Worm (Caenorhabditis elegans) whole organism, L1 larva: ENCODE results near the gene clec-32.

Experiments used
- C04F5.9 ChIP-seq: sonication (generic microtip); optimal IDR thresholded peaks from 2 replicates; lab custom pipeline; 2016; ENCODE audit warnings: missing genetic modification characterization, missing compliant biosample characterization
- C34B4.2 ChIP-seq: sonication (generic microtip); optimal IDR thresholded peaks from 2 replicates; lab custom pipeline; 2017; ENCODE audit warnings: mild to moderate bottlenecking, missing genetic modification characterization, missing compliant biosample characterization
- alr-1 ChIP-seq: fragments of 200-800 bp; sonication (Bioruptor generic); optimal IDR thresholded peaks from 2 replicates; lab custom pipeline; 2018; ENCODE audit warnings: borderline replicate concordance, mild to moderate bottlenecking, missing genetic modification characterization, missing compliant biosample characterization
- ama-1 ChIP-seq: fragments of 150-350 bp; optimal IDR thresholded peaks from 2 replicates; lab custom pipeline; 2014
- blmp-1 ChIP-seq: fragments of 150-350 bp; optimal IDR thresholded peaks from 2 replicates; lab custom pipeline; 2014; ENCODE audit warnings: missing biosample characterization, missing genetic modification characterization
- ceh-82 ChIP-seq, 3 experiments: fragments of 150-350 bp in 1 of 3; sonication (generic microtip) in 2 of 3; optimal IDR thresholded peaks; 2 replicates each; lab custom pipeline; 2014 to 2017; ENCODE audit warnings: missing biosample characterization in 3 of 3, missing genetic modification characterization in 3 of 3
- ceh-88 ChIP-seq: fragments of 200-800 bp; sonication (Bioruptor generic); IDR thresholded peaks from 2 replicates; pipeline ENCODE4 v1.3.6; 2022; ENCODE audit warnings: missing genetic modification characterization, missing compliant biosample characterization
- ceh-90 ChIP-seq: sonication (generic microtip); optimal IDR thresholded peaks from 2 replicates; lab custom pipeline; 2016; ENCODE audit warnings: missing genetic modification characterization, missing compliant biosample characterization
- dpl-1 ChIP-seq, 3 experiments: fragments of 150-350 bp in 2 of 3; sonication (generic microtip) in 1 of 3; optimal IDR thresholded peaks; 2 replicates each; lab custom pipeline; 2014 to 2017; ENCODE audit warnings: missing biosample characterization in 3 of 3, missing genetic modification characterization in 3 of 3, missing genetic modification reagents in 3 of 3
- efl-1 ChIP-seq, 4 experiments: fragments of 150-350 bp; optimal IDR thresholded peaks in 3 of 4; peaks in 1 of 4; 1 replicate in 1 of 4; 2 replicates in 3 of 4; lab custom pipeline; 2014; ENCODE audit warnings: missing biosample characterization in 2 of 4, missing genetic modification characterization in 2 of 4, missing genetic modification reagents in 2 of 4
- egl-13 ChIP-seq: sonication (generic microtip); optimal IDR thresholded peaks from 2 replicates; lab custom pipeline; 2016; ENCODE audit warnings: missing genotype, missing genetic modification reagents, missing genetic modification characterization, missing compliant biosample characterization
- egl-27 ChIP-seq, 2 experiments: fragments of 150-350 bp in 1 of 2; sonication (generic microtip); optimal IDR thresholded peaks; 3 replicates each; lab custom pipeline; 2017 to 2018; ENCODE audit warnings: missing biosample characterization in 2 of 2, missing genetic modification characterization in 2 of 2, missing genetic modification reagents in 2 of 2
- elt-2 ChIP-seq: sonication (generic microtip); optimal IDR thresholded peaks from 2 replicates; lab custom pipeline; 2016; ENCODE audit warnings: missing genetic modification characterization, mild to moderate bottlenecking, inconsistent platforms, missing compliant biosample characterization, missing genetic modification reagents
- elt-3 ChIP-seq, 6 experiments: fragments of 150-350 bp in 1 of 6; sonication (generic microtip); optimal IDR thresholded peaks; 2 replicates each; lab custom pipeline; 2017 to 2018; ENCODE audit warnings: missing biosample characterization in 6 of 6, missing genetic modification characterization in 6 of 6, inconsistent platforms in 1 of 6
- ets-5 ChIP-seq: fragments of 200-800 bp; sonication (Bioruptor generic); IDR thresholded peaks from 2 replicates; pipeline ENCODE4 v1.3.6; 2022; ENCODE audit warnings: missing genetic modification characterization, missing compliant biosample characterization
- fkh-10 ChIP-seq: sonication (generic microtip); optimal IDR thresholded peaks from 2 replicates; lab custom pipeline; 2017; ENCODE audit warnings: missing biosample characterization, missing genetic modification reagents, missing genetic modification characterization
- fkh-8 ChIP-seq: sonication (generic microtip); optimal IDR thresholded peaks from 2 replicates; lab custom pipeline; 2016; ENCODE audit warnings: mild to moderate bottlenecking, missing genetic modification characterization, missing compliant biosample characterization
- hlh-17 ChIP-seq: fragments of 200-800 bp; sonication (Bioruptor generic); optimal IDR thresholded peaks from 2 replicates; lab custom pipeline; 2018; ENCODE audit warnings: missing genetic modification characterization, mild to moderate bottlenecking, missing compliant biosample characterization, moderate library complexity, borderline replicate concordance
- irx-1 ChIP-seq: sonication (generic microtip); optimal IDR thresholded peaks from 2 replicates; lab custom pipeline; 2016; ENCODE audit warnings: missing genetic modification characterization, missing compliant biosample characterization
- jun-1 ChIP-seq: fragments of 150-350 bp; optimal IDR thresholded peaks from 2 replicates; lab custom pipeline; 2014; ENCODE audit warnings: missing biosample characterization, missing genetic modification reagents, missing genetic modification characterization
- lin-13 ChIP-seq: fragments of 150-350 bp; optimal IDR thresholded peaks from 2 replicates; lab custom pipeline; 2014; ENCODE audit warnings: missing biosample characterization, missing genetic modification reagents, missing genetic modification characterization
- lin-35 ChIP-seq, 2 experiments: fragments of 150-350 bp; optimal IDR thresholded peaks; 2 replicates each; lab custom pipeline; 2014; ENCODE audit warnings: missing biosample characterization in 2 of 2, missing genetic modification characterization in 2 of 2, missing genetic modification reagents in 2 of 2
- lir-3 ChIP-seq: sonication (generic microtip); optimal IDR thresholded peaks from 2 replicates; lab custom pipeline; 2016; ENCODE audit warnings: mild to moderate bottlenecking, missing genetic modification characterization, moderate library complexity, missing compliant biosample characterization; ENCODE audit not compliant: poor library complexity
- mep-1 ChIP-seq: fragments of 150-350 bp; optimal IDR thresholded peaks from 2 replicates; lab custom pipeline; 2014; ENCODE audit warnings: missing biosample characterization, missing genetic modification characterization
- nhr-12 ChIP-seq: sonication (generic microtip); optimal IDR thresholded peaks from 2 replicates; lab custom pipeline; 2017; ENCODE audit warnings: missing biosample characterization, missing genetic modification characterization
- nhr-19 ChIP-seq: fragments of 200-800 bp; sonication (Bioruptor generic); conservative IDR thresholded peaks from 2 replicates; pipeline ENCODE4 v1.3.6; 2022; ENCODE audit warnings: missing genetic modification characterization, missing compliant biosample characterization
- nhr-20 ChIP-seq: sonication (generic microtip); optimal IDR thresholded peaks from 2 replicates; lab custom pipeline; 2016; ENCODE audit warnings: mild to moderate bottlenecking, missing genetic modification characterization, missing compliant biosample characterization
- nhr-47 ChIP-seq: sonication (generic microtip); optimal IDR thresholded peaks from 2 replicates; lab custom pipeline; 2016; ENCODE audit warnings: mild to moderate bottlenecking, missing genetic modification characterization, moderate library complexity, missing compliant biosample characterization
- nhr-71 ChIP-seq: sonication (generic microtip); optimal IDR thresholded peaks from 2 replicates; lab custom pipeline; 2016; ENCODE audit warnings: mild to moderate bottlenecking, missing genetic modification characterization, moderate library complexity, missing compliant biosample characterization
- nhr-76 ChIP-seq: sonication (generic microtip); optimal IDR thresholded peaks from 2 replicates; lab custom pipeline; 2017; ENCODE audit warnings: missing biosample characterization, missing genetic modification characterization
- nhr-85 ChIP-seq: sonication (generic microtip); peaks from one replicate; lab custom pipeline; 2016; ENCODE audit warnings: missing genetic modification characterization, inconsistent platforms, missing compliant biosample characterization
- nhr-90 ChIP-seq: sonication (generic microtip); optimal IDR thresholded peaks from 2 replicates; lab custom pipeline; 2016; ENCODE audit warnings: mild to moderate bottlenecking, missing genetic modification characterization, missing compliant biosample characterization; ENCODE audit not compliant: poor library complexity
- pax-3 ChIP-seq: fragments of 200-800 bp; sonication (Bioruptor generic); optimal IDR thresholded peaks from 2 replicates; lab custom pipeline; 2018; ENCODE audit warnings: mild to moderate bottlenecking, missing genetic modification characterization, moderate library complexity, missing compliant biosample characterization
- pqm-1 ChIP-seq: sonication (generic microtip); optimal IDR thresholded peaks from 3 replicates; lab custom pipeline; 2017; ENCODE audit warnings: missing biosample characterization, missing genetic modification characterization
- skn-1 ChIP-seq: fragments of 150-350 bp; optimal IDR thresholded peaks from 2 replicates; lab custom pipeline; 2014; ENCODE audit warnings: missing biosample characterization, missing genetic modification characterization
- snu-23 ChIP-seq: sonication (generic microtip); optimal IDR thresholded peaks from 2 replicates; lab custom pipeline; 2016; ENCODE audit warnings: missing genetic modification characterization, missing compliant biosample characterization
- unc-62 ChIP-seq: fragments of 150-350 bp; optimal IDR thresholded peaks from 2 replicates; lab custom pipeline; 2014; ENCODE audit warnings: missing biosample characterization, missing genetic modification reagents, missing genetic modification characterization
- ztf-11 ChIP-seq, 2 experiments: sonication (generic microtip); optimal IDR thresholded peaks; 2 replicates each; lab custom pipeline; 2016 to 2017; ENCODE audit warnings: missing genetic modification characterization in 2 of 2, missing biosample characterization in 1 of 2, missing compliant biosample characterization in 1 of 2
- ztf-4 ChIP-seq: fragments of 150-350 bp; optimal IDR thresholded peaks from 2 replicates; lab custom pipeline; 2014; ENCODE audit warnings: missing biosample characterization, missing genetic modification characterization

clec-32 gene

ce11 chrV:16816707-16817106 is 44.9 kb downstream of the clec-32 start (continued):
- TF ChIP-seq hlh-17 (GFP tag; lab: Kevin White, UChicago): no peak
- TF ChIP-seq pax-3 (tag; lab: Kevin White, UChicago): no peak
- no peak; the same call in 1 of the 2 replicates for TF ChIP-seq nhr-19 (GFP tag; lab: Robert Waterston, UW)
- peak in 1 of 2 experiments; percentile 48 for TF ChIP-seq lin-35 (GFP tag; optimal IDR thresholded peaks at IDR 0.05; lab: Kevin White, UChicago)
- peak; percentile 27 for TF ChIP-seq nhr-71 (tag; lab: Kevin White, UChicago)
- TF ChIP-seq dpl-1 (GFP tag; optimal IDR thresholded peaks at IDR 0.05; lab: Kevin White, UChicago): peak in 1 of 3 experiments; percentile 18
- TF ChIP-seq efl-1 (optimal IDR thresholded peaks at IDR 0.05; lab: Kevin White, UChicago): no peak
- peak in 1 of 2 experiments; percentile 12 for TF ChIP-seq efl-1 (GFP tag; optimal IDR thresholded peaks at IDR 0.05 in 1 of 2; lab: Kevin White, UChicago)
- no peak for TF ChIP-seq ztf-11 (tag; optimal IDR thresholded peaks at IDR 0.05; lab: Kevin White, UChicago)
- no peak for TF ChIP-seq C34B4.2
- TF ChIP-seq fkh-8: no peak
- TF ChIP-seq skn-1 (tag; lab: Kevin White, UChicago): no peak
- peak; percentile 94 for TF ChIP-seq elt-2 (tag; lab: Kevin White, UChicago)
- no peak for TF ChIP-seq ets-5 (GFP tag; lab: Robert Waterston, UW)

- TF ChIP-seq efl-1 (optimal IDR thresholded peaks at IDR 0.05; lab: Kevin White, UChicago) (no peak), efl-1 (GFP tag; optimal IDR thresholded peaks at IDR 0.05 in 1 of 2; lab: Kevin White, UChicago) (peak in 1 of 2 experiments; percentile 73), nhr-47 (no peak), egl-27 (tag; optimal IDR thresholded peaks at IDR 0.05; lab: Kevin White, UChicago) (no peak)
These were observed 46.4 kb downstream of the clec-32 start, which contains the start of gene T20B3.1 for ce11 chrV:16815261-16815660. TSS of gene T20B3.1 (plus strand) at chrV:16815561.

- TF ChIP-seq lin-13: no peak
- TF ChIP-seq nhr-90 (tag; lab: Kevin White, UChicago): no peak
- TF ChIP-seq jun-1 (tag; lab: Kevin White, UChicago): no peak
- no peak for TF ChIP-seq ztf-11 (tag; optimal IDR thresholded peaks at IDR 0.05; lab: Kevin White, UChicago)
- TF ChIP-seq fkh-10 (GFP tag; lab: Kevin White, UChicago): no peak
- TF ChIP-seq nhr-12 (tag; lab: Kevin White, UChicago): no peak
- no peak for TF ChIP-seq nhr-76
- TF ChIP-seq blmp-1 (tag; lab: Kevin White, UChicago): peak; percentile 25
- no peak for TF ChIP-seq alr-1 (tag; lab: Kevin White, UChicago)
- TF ChIP-seq ama-1 (lab: Kevin White, UChicago): peak; percentile 3
- TF ChIP-seq ceh-88 (GFP tag; lab: Robert Waterston, UW): no peak
- TF ChIP-seq elt-2 (tag; lab: Kevin White, UChicago): peak; percentile 28
- no peak for TF ChIP-seq lir-3 (tag; lab: Kevin White, UChicago)
- peak in 1 of 2 experiments; percentile 43 for TF ChIP-seq lin-35 (GFP tag; optimal IDR thresholded peaks at IDR 0.05; lab: Kevin White, UChicago)
- TF ChIP-seq hlh-17 (GFP tag; lab: Kevin White, UChicago): no peak
- TF ChIP-seq nhr-71 (tag; lab: Kevin White, UChicago): peak; percentile 33
- TF ChIP-seq pax-3 (tag; lab: Kevin White, UChicago): no peak
- no peak for TF ChIP-seq C04F5.9
- TF ChIP-seq nhr-20 (tag; lab: Kevin White, UChicago): peak; percentile 45
- peak; percentile 8; the same call in 1 of the 2 replicates for TF ChIP-seq nhr-19 (GFP tag; lab: Robert Waterston, UW)
- no peak for TF ChIP-seq egl-13
- no peak for TF ChIP-seq irx-1 (tag; lab: Kevin White, UChicago)
- no peak for TF ChIP-seq pqm-1
- peak in 3 of 6 experiments; percentile 29 to 66 (median 37) for TF ChIP-seq elt-3 (tag; optimal IDR thresholded peaks at IDR 0.05; lab: Kevin White, UChicago)
- TF ChIP-seq nhr-85 (tag; lab: Kevin White, UChicago): peak; percentile 86
- TF ChIP-seq unc-62: no peak
- no peak for TF ChIP-seq ceh-82 (tag; optimal IDR thresholded peaks at IDR 0.05; lab: Kevin White, UChicago)
- peak; percentile 3 for TF ChIP-seq mep-1 (tag; lab: Kevin White, UChicago)
- TF ChIP-seq ceh-90 (tag; lab: Kevin White, UChicago): no peak
- peak; percentile 46 for TF ChIP-seq snu-23
- TF ChIP-seq ztf-4 (tag; lab: Kevin White, UChicago): peak; percentile 19
- TF ChIP-seq fkh-8: no peak
- TF ChIP-seq, all 84 proteins: peak for 12
These were observed 46.9 kb downstream of the clec-32 start for ce11 chrV:16814541-16815207.
